Worm (Caenorhabditis elegans) whole organism, L3 larva: ENCODE measurements around the gene tbcb-1.

Experiments
- ceh-9 ChIP-seq: sonication (generic microtip); optimal IDR thresholded peaks from 2 replicates; lab custom pipeline; 2018; ENCODE audit warnings: missing biosample characterization, missing genetic modification characterization
- jun-1 ChIP-seq: fragments of 150-350 bp; optimal IDR thresholded peaks from 2 replicates; lab custom pipeline; 2014; ENCODE audit warnings: missing biosample characterization, missing genetic modification reagents, missing genetic modification characterization
- nhr-12 ChIP-seq: fragments of 150-350 bp; optimal IDR thresholded peaks from 2 replicates; lab custom pipeline; 2014; ENCODE audit warnings: missing biosample characterization, missing genetic modification characterization
- nhr-76 ChIP-seq: fragments of 150-350 bp; sonication (generic microtip); optimal IDR thresholded peaks from 5 replicates; lab custom pipeline; 2014; ENCODE audit warnings: missing biosample characterization, missing genetic modification characterization
- snpc-4 ChIP-seq: fragments of 150-350 bp; optimal IDR thresholded peaks from 2 replicates; lab custom pipeline; 2014; ENCODE audit warnings: missing biosample characterization, missing genetic modification characterization

- no peak for TF ChIP-seq nhr-76
- TF ChIP-seq jun-1 (tag; lab: Kevin White, UChicago), result no peak
- no peak for TF ChIP-seq ceh-9 (tag; lab: Kevin White, UChicago)
- TF ChIP-seq nhr-12 (tag; lab: Kevin White, UChicago), result no peak
- no peak for TF ChIP-seq snpc-4 (tag; lab: Kevin White, UChicago)
Measured at ce11 chrV:13600882-13601281, 9.0 kb downstream of the tbcb-1 start, which contains the start of gene rdy-2.
